Worm (Caenorhabditis elegans): Measurements from ENCODE around the gene M106.2.

M106.2 gene

ce11 chrII:10861723-10862486, 12.1 kb upstream of the M106.2 start (continued):
- no peak for TF ChIP-seq hif-1 (tag; optimal IDR thresholded peaks at IDR 0.05)
- no peak for TF ChIP-seq nhr-237 (tag; optimal IDR thresholded peaks at IDR 0.05)
- peak; percentile 31 for TF ChIP-seq nhr-102 (tag; optimal IDR thresholded peaks at IDR 0.05)
- no peak for TF ChIP-seq D1046.2 (GFP tag; IDR thresholded peaks at IDR 0.05)
- TF ChIP-seq rbr-2 (tag; optimal IDR thresholded peaks at IDR 0.05) = no peak
- TF ChIP-seq jun-1 (tag; optimal IDR thresholded peaks at IDR 0.05) = no peak
- TF ChIP-seq nhr-11 (tag; optimal IDR thresholded peaks at IDR 0.05) = no peak
- no peak for TF ChIP-seq ceh-44 (GFP tag; IDR thresholded peaks at IDR 0.05)
- TF ChIP-seq Y5F2A.4 (GFP tag; optimal IDR thresholded peaks at IDR 0.05) = no peak
- no peak for TF ChIP-seq zip-11 (GFP tag; IDR thresholded peaks at IDR 0.05)
- TF ChIP-seq daf-19 (GFP tag; conservative IDR thresholded peaks at IDR 0.05) = no peak
- TF ChIP-seq mxl-3 (GFP tag; optimal IDR thresholded peaks at IDR 0.05) = peak; percentile 17
- peak; percentile 32 for TF ChIP-seq fkh-10 (GFP tag; optimal IDR thresholded peaks at IDR 0.05)
- TF ChIP-seq hmg-1.1 (GFP tag; IDR thresholded peaks at IDR 0.05) = no peak
- TF ChIP-seq spr-3 (GFP tag; optimal IDR thresholded peaks at IDR 0.05) = no peak
- TF ChIP-seq ceh-82 (tag; optimal IDR thresholded peaks at IDR 0.05) = no peak
- no peak for TF ChIP-seq snpc-1.2 (GFP tag; IDR thresholded peaks at IDR 0.05)
- no peak for TF ChIP-seq ceh-62 (tag; optimal IDR thresholded peaks at IDR 0.05)
- TF ChIP-seq tag-97 (GFP tag; IDR thresholded peaks at IDR 0.05) = no peak
- TF ChIP-seq attf-4 (tag; optimal IDR thresholded peaks at IDR 0.05) = no peak
- TF ChIP-seq madf-9 (GFP tag; conservative IDR thresholded peaks at IDR 0.05) = no peak
- no peak for TF ChIP-seq daf-8 (GFP tag; IDR thresholded peaks at IDR 0.05)
- no peak for TF ChIP-seq sdz-12 (GFP tag; optimal IDR thresholded peaks at IDR 0.05)
- 0 out of 2 replicates have a peak, but pooled peaks have one; percentile 10 for TF ChIP-seq saeg-2 (GFP tag; IDR thresholded peaks at IDR 0.05)
- no peak for TF ChIP-seq ctbp-1 (GFP tag; IDR thresholded peaks at IDR 0.05)
- TF ChIP-seq zfp-2 (tag; optimal IDR thresholded peaks at IDR 0.05) = no peak
- TF ChIP-seq ama-1 (optimal IDR thresholded peaks at IDR 0.05) = no peak
- no peak for TF ChIP-seq duxl-1 (tag; optimal IDR thresholded peaks at IDR 0.05; ENCODE audit: poor library complexity)
- TF ChIP-seq hlh-11 (tag; optimal IDR thresholded peaks at IDR 0.05) = peak; percentile 61
- 0 out of 2 replicates have a peak, but pooled peaks have one; percentile 51 for TF ChIP-seq lin-1 (GFP tag; IDR thresholded peaks at IDR 0.05)
- TF ChIP-seq Y105C5A.15 (GFP tag; IDR thresholded peaks at IDR 0.05) = no peak
- no peak for TF ChIP-seq ceh-28 (tag; optimal IDR thresholded peaks at IDR 0.05)
- TF ChIP-seq nhr-111 (GFP tag; optimal IDR thresholded peaks at IDR 0.05) = no peak
- no peak for TF ChIP-seq unc-130 (GFP tag; optimal IDR thresholded peaks at IDR 0.05)
- no peak for TF ChIP-seq F49E8.2 (tag; optimal IDR thresholded peaks at IDR 0.05; ENCODE audit: borderline replicate concordance)
- TF ChIP-seq nhr-28 (tag; optimal IDR thresholded peaks at IDR 0.05) = peak; percentile 79
- no peak for TF ChIP-seq R02D3.7 (tag; optimal IDR thresholded peaks at IDR 0.05)
- no peak for TF ChIP-seq lir-3 (tag; optimal IDR thresholded peaks at IDR 0.05)
- TF ChIP-seq tra-1 (GFP tag; IDR thresholded peaks at IDR 0.05) = peak; percentile 45; the same call in 1 of the 2 replicates
- TF ChIP-seq mxl-2 (GFP tag; conservative IDR thresholded peaks at IDR 0.05) = no peak
- TF ChIP-seq unc-62 (GFP tag; optimal IDR thresholded peaks at IDR 0.05 in 1 of 2) = peak in 1 of 2 experiments; percentile 64
- TF ChIP-seq unc-62 (tag; optimal IDR thresholded peaks at IDR 0.05) = no peak
- peak; percentile 17 for TF ChIP-seq T20F7.1 (GFP tag; optimal IDR thresholded peaks at IDR 0.05)
- no peak for TF ChIP-seq pha-4 (GFP tag; IDR thresholded peaks at IDR 0.05)
- no peak for TF ChIP-seq pha-4 (tag; optimal IDR thresholded peaks at IDR 0.05)
- TF ChIP-seq dmd-9 (GFP tag; IDR thresholded peaks at IDR 0.05) = no peak
- TF ChIP-seq dmd-6 (GFP tag; IDR thresholded peaks at IDR 0.05) = peak; percentile 74
- TF ChIP-seq aha-1 (tag) = peak; percentile 72
- no peak for TF ChIP-seq fos-1 (tag; optimal IDR thresholded peaks at IDR 0.05)
- TF ChIP-seq nhr-77 (tag; optimal IDR thresholded peaks at IDR 0.05) = no peak
- TF ChIP-seq lin-13 (GFP tag; optimal IDR thresholded peaks at IDR 0.05) = no peak
